Worm (Caenorhabditis elegans) whole organism, early embryonic: ENCODE measurements around the gene tmed-12.
"Not testable (repeated sequence)": the region's sequence is repeated elsewhere in the genome, so short reads cannot be mapped to it uniquely, and the experiment has no call there.

Experiments used
- B0310.2 ChIP-seq: sonication (generic microtip); optimal IDR thresholded peaks from 2 replicates; lab custom pipeline; 2016; ENCODE audit warnings: mild to moderate bottlenecking, missing genetic modification characterization, missing compliant biosample characterization
- F13C5.2 ChIP-seq: sonication (generic microtip); optimal IDR thresholded peaks from 2 replicates; lab custom pipeline; 2017; ENCODE audit warnings: mild to moderate bottlenecking, missing genetic modification characterization, inconsistent platforms, missing compliant biosample characterization
- aly-1 ChIP-seq: sonication (generic microtip); optimal IDR thresholded peaks from 2 replicates; lab custom pipeline; 2016; ENCODE audit warnings: missing genetic modification characterization, missing compliant biosample characterization
- ama-1 ChIP-seq: fragments of 150-350 bp; optimal IDR thresholded peaks from 2 replicates; lab custom pipeline; 2014
- ceh-13 ChIP-seq: fragments of 200-800 bp; sonication (Bioruptor generic); optimal IDR thresholded peaks from 2 replicates; lab custom pipeline; 2018; ENCODE audit warnings: mild to moderate bottlenecking, missing genetic modification characterization, missing compliant biosample characterization
- ceh-36 ChIP-seq: sonication (generic microtip); optimal IDR thresholded peaks from 2 replicates; lab custom pipeline; 2016; ENCODE audit warnings: missing genetic modification characterization, inconsistent platforms, missing compliant biosample characterization
- ets-7 ChIP-seq: sonication (generic microtip); optimal IDR thresholded peaks from 2 replicates; lab custom pipeline; 2016; ENCODE audit warnings: missing genotype, missing genetic modification characterization, missing compliant biosample characterization
- flt-1 ChIP-seq: fragments of 200-800 bp; sonication (Bioruptor generic); IDR thresholded peaks from 2 replicates; pipeline ENCODE4 v1.3.6; 2022; ENCODE audit warnings: missing genetic modification characterization, missing compliant biosample characterization
- hmbx-1 ChIP-seq: sonication (generic microtip); optimal IDR thresholded peaks from 2 replicates; lab custom pipeline; 2016; ENCODE audit warnings: mild to moderate bottlenecking, missing genetic modification characterization, missing compliant biosample characterization
- hmg-4 ChIP-seq: fragments of 200-800 bp; sonication (Bioruptor generic); optimal IDR thresholded peaks from 2 replicates; lab custom pipeline; 2018; ENCODE audit warnings: mild to moderate bottlenecking, missing genetic modification characterization, missing compliant biosample characterization
- hnd-1 ChIP-seq: sonication (generic microtip); optimal IDR thresholded peaks from 2 replicates; lab custom pipeline; 2016; ENCODE audit warnings: missing genetic modification characterization, missing compliant biosample characterization
- pes-1 ChIP-seq: fragments of 200-800 bp; sonication (Bioruptor generic); IDR thresholded peaks from 2 replicates; pipeline ENCODE4 v1.3.6; 2022; ENCODE audit warnings: missing genetic modification reagents, missing genetic modification characterization, missing compliant biosample characterization
- scrt-1 ChIP-seq: fragments of 200-800 bp; sonication (Bioruptor generic); IDR thresholded peaks from 2 replicates; pipeline ENCODE4 v1.3.6; 2022; ENCODE audit warnings: missing genetic modification characterization, missing compliant biosample characterization
- sea-1 ChIP-seq: fragments of 200-800 bp; sonication (Bioruptor generic); conservative IDR thresholded peaks from 2 replicates; pipeline ENCODE4 v1.3.6; 2022; ENCODE audit warnings: missing genetic modification characterization, missing compliant biosample characterization
- tbx-11 ChIP-seq: fragments of 200-800 bp; sonication (Bioruptor generic); IDR thresholded peaks from 2 replicates; pipeline ENCODE4 v1.3.6; 2022; ENCODE audit warnings: missing genetic modification characterization, missing compliant biosample characterization
- tbx-37 ChIP-seq: fragments of 200-800 bp; sonication (Bioruptor generic); conservative IDR thresholded peaks from 2 replicates; pipeline ENCODE4 v1.3.6; 2022; ENCODE audit warnings: missing genetic modification reagents, missing genetic modification characterization, missing compliant biosample characterization
- tra-4 ChIP-seq: sonication (generic microtip); optimal IDR thresholded peaks from 2 replicates; lab custom pipeline; 2017; ENCODE audit warnings: missing genetic modification characterization, missing compliant biosample characterization

tmed-12 gene

ce11 chrX:146832-147231 lies 16.1 kb downstream of the tmed-12 start:
- TF ChIP-seq tbx-37 (GFP tag; lab: Robert Waterston, UW) = no peak

ce11 chrX:141149-141548 lies 21.8 kb downstream of the tmed-12 start, which contains the start of gene Y73B3A.8:
Gene Y73B3A.8 (minus strand): TSS chrX:141249.
- TF ChIP-seq sea-1 (GFP tag; lab: Robert Waterston, UW) (no peak), ceh-13 (no peak), hmbx-1 (no peak), tbx-11 (GFP tag; lab: Robert Waterston, UW) (no peak), ets-7 (tag; lab: Kevin White, UChicago) (no peak), ceh-36 (tag; lab: Kevin White, UChicago) (no peak), F13C5.2 (no peak), hmg-4 (GFP tag; lab: Kevin White, UChicago) (no peak), ama-1 (lab: Kevin White, UChicago) (no peak), tbx-37 (GFP tag; lab: Robert Waterston, UW) (no peak), tra-4 (tag; lab: Kevin White, UChicago) (no peak), B0310.2 (tag; lab: Kevin White, UChicago) (no peak), hnd-1 (tag; lab: Kevin White, UChicago) (no peak), aly-1 (no peak), pes-1 (GFP tag; lab: Robert Waterston, UW) (no peak)

- not testable (repeated sequence) for TF ChIP-seq B0310.2 (tag; lab: Kevin White, UChicago); hmbx-1; flt-1 (GFP tag; lab: Robert Waterston, UW)
Observed at ce11 chrX:119363-119762, 43.6 kb downstream of the tmed-12 start, which contains the start of gene fbxa-16. Gene fbxa-16 (plus strand): TSS chrX:119663.

DNA sequence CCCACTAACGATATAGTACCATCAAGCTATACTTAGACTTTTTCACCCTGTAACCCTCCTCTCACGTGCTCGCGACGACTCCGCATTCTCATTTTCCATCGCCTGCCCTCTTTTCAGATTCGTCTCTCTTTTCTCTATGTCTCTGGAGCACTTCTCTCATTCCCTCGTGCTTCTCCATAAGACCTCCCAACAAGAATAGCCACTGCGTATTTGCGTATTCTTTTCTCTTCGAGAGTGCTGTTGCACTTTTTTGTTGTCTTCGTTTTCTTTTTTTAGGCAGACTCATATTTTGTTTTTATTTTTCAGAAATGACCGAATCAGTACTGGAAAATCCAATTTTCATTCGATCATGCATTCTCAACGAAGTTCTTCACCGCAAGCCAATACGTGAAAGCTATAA lies 45.9 kb downstream of the tmed-12 start, which contains the start of gene fbxa-222:
TSS of gene fbxa-222 (plus strand) at position 301 of the 400 bp plus-strand sequence.
- TF ChIP-seq hmg-4 (GFP tag; lab: Kevin White, UChicago) = no peak
- no peak for TF ChIP-seq ama-1 (lab: Kevin White, UChicago)
- TF ChIP-seq ceh-13 = no peak
- TF ChIP-seq hnd-1 (tag; lab: Kevin White, UChicago) = no peak
- no peak for TF ChIP-seq ceh-36 (tag; lab: Kevin White, UChicago)
- TF ChIP-seq aly-1 = no peak
- no peak for TF ChIP-seq B0310.2 (tag; lab: Kevin White, UChicago)
- TF ChIP-seq tra-4 (tag; lab: Kevin White, UChicago) = no peak
- no peak for TF ChIP-seq tbx-11 (GFP tag; lab: Robert Waterston, UW)
- TF ChIP-seq flt-1 (GFP tag; lab: Robert Waterston, UW) = no peak
- no peak for TF ChIP-seq F13C5.2
- TF ChIP-seq tbx-37 (GFP tag; lab: Robert Waterston, UW) = no peak
- no peak for TF ChIP-seq ets-7 (tag; lab: Kevin White, UChicago)
- TF ChIP-seq pes-1 (GFP tag; lab: Robert Waterston, UW) = no peak
- no peak for TF ChIP-seq hmbx-1

- TF ChIP-seq scrt-1 (GFP tag; lab: Robert Waterston, UW); tbx-11 (GFP tag; lab: Robert Waterston, UW); hmg-4 (GFP tag; lab: Kevin White, UChicago): not testable (repeated sequence)
Observed at ce11 chrX:114400-114799, 48.5 kb downstream of the tmed-12 start, which contains the start of gene fbxa-221. Gene fbxa-221 (plus strand): TSS chrX:114700.
